Fruit fly (Drosophila melanogaster) whole organism, larva: Measurements from ENCODE around the gene CG14377.

Experiments
- noc ChIP-seq: fragments of 200-800 bp; sonication (Bioruptor generic); optimal IDR thresholded peaks from 3 replicates; lab custom pipeline; 2019; ENCODE audit warnings: missing biosample characterization, mild to moderate bottlenecking, missing genetic modification characterization, moderate library complexity

The CG14377 gene

DNA sequence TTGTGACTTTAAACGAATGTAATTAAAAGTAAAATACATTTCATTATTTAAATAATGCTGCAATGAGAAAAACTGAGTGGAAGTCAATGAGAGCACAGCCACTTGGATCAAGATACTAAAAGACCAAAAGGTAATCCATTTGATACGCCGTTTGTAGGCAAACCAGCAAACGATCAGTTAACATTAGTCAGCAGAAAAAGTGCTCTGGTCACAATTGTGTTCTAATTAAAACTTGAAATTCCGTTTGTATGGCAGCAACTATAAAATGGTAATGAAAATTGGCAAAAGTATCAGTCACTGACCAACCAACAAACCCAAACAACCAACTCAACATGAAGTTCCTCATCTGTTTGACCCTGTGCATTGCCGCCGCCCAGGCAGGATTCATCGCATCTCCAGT, at the start of gene CG14377:
Gene CG14377 (plus strand): TSS at position 301 of the 400 bp plus-strand sequence.
- TF ChIP-seq noc (tag; lab: Kevin White, UChicago): no peak

DNA sequence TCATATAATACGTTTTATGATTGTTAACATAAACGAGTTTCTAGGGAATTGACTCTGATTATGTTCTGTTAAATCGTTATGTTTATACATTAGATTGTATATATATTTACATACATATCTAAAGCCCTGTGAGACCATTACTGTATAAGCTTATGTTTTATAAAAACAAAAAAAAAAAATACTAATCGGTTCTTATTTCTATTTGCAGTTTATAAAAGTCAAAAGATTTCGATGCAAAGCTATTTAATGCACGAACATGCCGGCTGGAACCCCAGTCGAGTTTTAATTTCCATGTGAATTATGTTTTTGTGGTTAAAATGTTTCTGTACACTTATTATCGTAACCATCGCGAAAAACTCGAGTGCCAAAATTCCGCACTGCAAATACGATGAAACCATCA, 44.3 kb upstream of the CG14377 start, which contains the start of gene mthl12:
Gene mthl12 (plus strand): TSS at position 301 of the 400 bp plus-strand sequence.
- TF ChIP-seq noc (tag; lab: Kevin White, UChicago): no peak

DNA sequence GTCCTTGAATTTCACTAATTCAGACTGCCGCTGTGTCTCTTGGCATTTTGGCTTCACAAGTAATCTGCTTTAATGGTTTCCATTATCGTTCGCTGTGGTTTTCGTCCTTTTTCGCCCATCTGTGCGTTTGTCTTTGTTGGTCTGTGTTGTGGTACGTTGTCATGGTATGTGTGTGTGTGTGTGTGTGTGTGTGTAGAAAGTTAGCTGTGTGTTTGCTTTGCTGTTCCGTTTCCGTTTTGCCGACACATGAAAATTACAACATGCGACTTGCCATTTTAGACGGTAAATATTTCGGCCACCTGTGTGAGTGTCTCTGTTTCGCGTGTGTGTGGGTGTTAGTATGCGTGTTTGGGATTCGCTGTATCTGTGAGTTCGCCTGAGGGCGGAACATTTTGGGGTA, 40.7 kb upstream of the CG14377 start:
- TF ChIP-seq noc (tag; lab: Kevin White, UChicago): no peak

DNA sequence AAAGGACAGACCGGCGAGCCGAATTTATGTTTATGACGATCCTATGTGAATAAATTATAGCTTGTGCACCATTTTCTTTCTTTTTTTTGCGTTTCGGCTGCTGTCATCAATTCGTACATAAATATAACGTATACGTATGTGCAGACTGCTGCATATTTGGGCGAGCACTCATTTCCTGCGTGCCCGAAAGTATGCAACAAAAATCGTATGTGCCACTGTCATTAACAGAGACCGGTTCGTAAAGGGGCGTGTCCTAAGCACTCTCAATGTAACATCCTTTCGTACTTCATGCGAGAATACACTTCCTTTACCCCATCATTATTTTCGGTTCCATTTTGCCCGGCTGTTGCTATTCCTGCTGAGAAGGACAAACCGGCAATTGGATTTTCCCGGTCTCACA, 37.5 kb upstream of the CG14377 start:
- no peak for TF ChIP-seq noc (tag; lab: Kevin White, UChicago)

DNA sequence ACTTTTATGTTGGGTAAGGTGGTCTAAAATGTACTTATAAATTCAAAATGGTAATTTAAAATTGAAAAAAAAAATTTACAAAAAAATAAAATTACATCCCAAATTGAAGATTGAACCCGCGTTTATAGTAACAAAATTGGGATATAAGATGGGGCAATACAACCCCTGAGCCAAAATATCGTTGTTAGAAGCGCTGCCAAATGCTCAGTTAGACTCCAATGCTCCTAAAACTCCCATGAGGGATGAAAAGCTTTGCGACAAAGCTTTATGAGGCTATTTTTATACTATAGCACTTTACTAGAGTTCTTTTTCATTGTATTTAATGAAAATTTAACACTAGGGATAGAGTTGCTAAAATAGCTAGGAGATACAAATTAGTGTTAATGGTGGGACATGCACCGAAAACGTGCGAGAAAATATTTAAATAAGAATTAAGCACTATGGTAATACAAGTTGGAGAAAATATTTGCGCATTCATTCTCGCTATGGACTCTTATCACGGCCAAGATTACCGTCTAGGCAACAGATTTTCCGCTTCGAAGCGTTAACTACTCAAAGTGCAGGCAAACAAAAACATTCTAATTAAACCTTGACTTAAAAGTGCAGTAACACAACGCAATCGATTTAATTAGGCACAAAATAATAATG, 34.2 kb upstream of the CG14377 start:
- TF ChIP-seq noc (tag; lab: Kevin White, UChicago): peak; percentile 24

DNA sequence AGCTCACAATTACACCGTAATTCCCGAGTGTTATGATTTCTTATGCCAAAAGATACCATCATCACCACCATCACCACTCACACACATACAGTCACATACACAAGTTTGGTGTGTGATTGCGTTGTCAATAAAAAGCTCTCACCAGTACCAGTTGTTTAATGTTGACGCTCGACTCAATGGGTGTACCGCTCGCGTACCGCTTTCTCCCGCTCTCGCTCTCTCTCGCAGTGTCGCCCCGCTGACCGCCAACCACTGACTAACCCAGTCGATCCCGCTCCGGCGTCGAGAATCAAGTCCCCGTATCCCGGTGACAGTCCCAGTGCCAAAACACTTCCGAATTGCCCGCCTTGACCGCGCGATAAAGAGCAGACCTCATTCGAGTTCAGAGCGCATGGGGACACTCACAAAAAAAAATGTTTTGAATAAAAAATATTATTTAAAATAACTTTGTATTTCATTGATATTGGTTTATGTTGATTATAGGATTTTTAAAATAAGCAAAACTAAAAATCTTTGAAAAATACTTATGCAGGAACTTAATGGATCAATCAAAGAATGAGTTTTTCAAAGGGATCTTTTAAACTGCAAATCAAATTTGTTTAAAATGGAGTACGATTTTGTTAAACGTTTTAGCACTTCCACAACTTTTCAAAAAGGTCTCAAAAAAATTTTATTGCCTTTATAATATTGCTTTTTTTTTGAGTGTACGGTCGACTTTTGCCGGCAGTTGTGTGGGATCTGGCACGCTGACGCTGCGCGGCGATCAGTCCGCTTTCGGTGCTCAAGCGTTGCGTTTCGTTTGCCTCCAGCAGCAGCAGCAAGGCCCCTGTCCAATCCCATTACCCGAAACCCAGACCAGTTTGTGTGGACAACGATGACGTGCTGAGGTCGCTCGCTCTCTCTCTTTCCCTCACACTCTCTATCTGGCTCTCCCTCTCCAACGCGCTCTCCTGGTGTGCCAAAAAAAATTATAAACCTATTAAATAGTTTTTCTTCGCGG, 33.2 kb upstream of the CG14377 start, which contains the start of gene Dic1:
Gene Dic1 (plus strand): TSS at position 764 of the 1,000 bp plus-strand sequence.
- TF ChIP-seq noc (tag; lab: Kevin White, UChicago): peak; percentile 99

DNA sequence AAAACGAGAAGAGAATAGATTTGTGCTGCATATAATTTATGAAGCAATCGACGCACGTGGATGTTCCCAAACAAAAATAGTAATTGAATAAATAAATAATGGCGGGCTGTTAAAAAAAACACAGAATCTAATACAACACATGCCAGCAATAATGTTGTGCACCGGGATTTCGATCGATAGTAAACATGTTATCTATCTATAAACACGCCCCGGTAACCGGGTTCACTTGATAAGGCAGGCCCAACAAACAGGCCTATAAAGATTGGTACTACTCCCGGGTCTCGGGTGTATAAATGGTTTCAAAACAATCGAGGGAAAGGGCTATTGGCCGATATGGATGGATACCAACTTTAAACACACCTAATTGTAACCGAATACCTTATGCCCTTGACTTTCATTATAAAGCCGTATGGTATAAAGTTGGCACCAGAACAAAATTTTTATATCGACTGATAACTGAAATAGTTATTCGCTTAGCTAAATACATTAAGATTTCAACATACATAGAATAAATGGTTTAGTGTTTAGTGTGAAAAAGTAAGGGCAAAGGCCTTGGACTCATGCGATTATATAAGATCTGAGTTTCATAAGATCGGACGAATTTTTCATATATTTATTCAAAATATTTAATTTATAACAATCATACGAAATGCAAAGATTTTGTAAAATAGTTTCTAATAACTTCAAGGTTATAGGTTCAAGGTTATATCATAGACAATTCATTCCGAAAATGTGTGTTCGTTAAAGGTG, 31.8 kb upstream of the CG14377 start:
- TF ChIP-seq noc (tag; lab: Kevin White, UChicago): no peak

DNA sequence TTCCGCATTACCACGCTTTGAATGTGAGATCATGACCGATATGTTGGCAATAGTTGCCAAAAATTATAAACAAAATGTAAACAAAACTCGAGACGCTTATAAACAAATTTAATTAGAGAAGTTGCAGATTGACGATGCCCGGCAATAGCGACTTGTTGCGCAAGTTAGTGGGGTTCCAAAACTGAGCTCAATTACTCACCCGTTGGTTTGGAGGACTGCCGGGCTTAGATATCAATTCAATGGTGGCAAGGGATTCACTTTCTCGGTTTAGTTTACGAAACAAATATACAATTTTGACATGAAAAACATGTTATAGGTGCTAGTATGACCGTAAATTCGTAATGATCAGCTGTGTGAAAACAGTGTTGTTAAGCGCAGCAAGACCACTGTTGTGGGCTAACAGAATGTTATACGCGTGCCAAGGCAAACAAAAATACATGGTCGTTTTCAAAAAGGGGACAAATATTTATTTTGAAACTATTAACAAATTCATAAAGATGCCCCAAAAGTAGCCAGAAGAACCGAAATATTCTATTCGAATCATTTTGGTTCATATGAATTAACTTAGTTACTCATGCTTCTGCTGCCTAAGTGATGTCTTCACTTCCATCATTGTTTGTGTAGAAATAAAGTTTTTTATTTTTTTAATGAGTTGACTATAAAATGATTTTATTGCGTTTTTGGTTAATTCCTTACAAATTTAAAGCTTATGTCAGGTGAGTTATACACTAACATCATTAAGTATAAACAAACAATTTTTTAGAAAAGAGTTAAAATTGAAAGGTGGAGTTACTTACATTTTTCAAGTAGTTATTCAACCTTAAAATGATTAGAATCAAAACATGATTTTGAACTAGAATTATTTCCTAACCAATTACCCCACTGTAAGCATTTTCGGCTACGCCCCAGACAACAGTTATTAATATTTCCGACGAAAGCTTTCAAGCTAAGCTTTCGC, 30.8 kb upstream of the CG14377 start, which contains the start of gene Elp6:
Gene Elp6 (minus strand): TSS at position 350 of the 958 bp plus-strand sequence.
- TF ChIP-seq noc (tag; lab: Kevin White, UChicago): peak; percentile 46

DNA sequence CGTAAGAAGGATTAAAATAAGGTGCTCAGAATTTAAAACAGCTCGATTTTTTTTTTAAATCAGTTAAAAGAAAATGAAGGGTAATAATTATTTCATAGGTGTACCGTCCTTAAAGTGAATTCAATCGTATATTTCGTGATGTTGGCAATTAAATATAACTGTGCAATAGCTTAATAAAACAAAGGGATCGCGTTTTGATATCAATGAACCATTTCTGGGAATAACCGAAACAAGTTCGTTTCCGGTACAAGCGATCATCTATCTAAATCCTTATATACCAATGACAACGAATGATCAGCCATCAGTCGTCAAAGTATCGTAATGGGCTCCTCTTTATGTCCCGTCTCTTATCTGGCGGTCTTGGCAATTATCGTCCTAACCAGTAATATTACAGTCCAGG, 28.3 kb upstream of the CG14377 start, which contains the start of gene CheA87a:
Gene CheA87a (plus strand): TSS at position 301 of the 400 bp plus-strand sequence.
- no peak for TF ChIP-seq noc (tag; lab: Kevin White, UChicago)

DNA sequence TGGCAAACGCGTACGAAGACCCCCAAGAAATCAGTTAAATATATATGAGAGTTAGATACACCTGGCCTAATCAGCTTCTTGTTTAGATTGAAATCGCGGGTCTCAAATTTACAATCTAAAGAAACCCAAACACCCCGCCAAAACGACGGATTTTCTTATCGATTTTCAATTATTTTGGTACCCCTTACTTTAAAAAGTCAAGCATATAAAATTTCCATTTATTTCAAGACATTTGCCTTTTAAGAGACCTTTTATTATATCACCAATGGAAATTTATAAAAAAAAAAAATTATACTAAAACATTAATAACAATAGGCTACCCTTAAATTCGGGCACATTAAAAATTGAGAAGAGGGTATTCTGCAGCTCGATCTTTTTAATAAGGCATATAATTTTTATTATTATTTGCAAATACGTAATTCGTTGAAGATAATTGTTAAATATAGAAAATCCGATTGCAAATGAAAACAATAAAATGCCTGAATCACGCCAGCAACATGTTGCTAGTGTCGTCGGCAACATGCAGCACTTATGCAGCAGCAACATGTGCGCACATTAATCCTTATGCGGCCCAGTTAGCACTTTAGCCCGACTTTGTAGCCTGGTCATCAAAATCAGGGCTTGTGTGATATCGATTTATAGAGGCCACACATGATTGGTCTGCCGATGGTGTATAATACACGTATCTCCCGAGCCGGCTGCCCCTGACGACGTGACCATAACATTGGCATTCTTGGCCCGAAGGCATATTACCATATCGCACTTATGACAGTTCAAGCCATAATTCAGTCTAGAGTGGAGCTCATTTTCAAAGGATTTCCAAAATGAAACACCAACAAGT, 25.6 kb upstream of the CG14377 start, which contains the start of the genes Lip3 and CG34309:
Gene Lip3 (minus strand): TSS at position 65 of the 841 bp plus-strand sequence.
Gene CG34309 (plus strand): TSS at position 791 of the 841 bp plus-strand sequence.
- peak; percentile 88 for TF ChIP-seq noc (tag; lab: Kevin White, UChicago)

DNA sequence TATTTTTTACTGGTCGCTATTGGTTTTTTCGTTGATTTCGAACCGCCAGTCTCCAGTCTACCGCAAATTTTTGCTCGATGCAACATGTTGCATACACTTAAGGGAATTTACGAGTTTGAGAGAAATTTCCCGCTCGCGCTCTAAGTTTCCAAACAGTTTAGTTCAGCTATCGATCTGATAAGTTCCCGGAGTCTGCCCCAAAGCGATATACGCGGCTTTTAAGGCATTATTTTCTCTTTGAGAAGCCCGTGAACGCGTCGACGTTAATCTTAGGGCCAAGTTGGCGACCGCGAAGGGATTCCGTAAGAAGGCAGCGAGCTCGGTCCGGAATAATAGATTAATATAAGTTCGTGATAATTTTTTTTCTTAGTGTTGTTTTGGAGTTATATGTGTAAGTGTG, 22.7 kb upstream of the CG14377 start:
- no peak for TF ChIP-seq noc (tag; lab: Kevin White, UChicago)

DNA sequence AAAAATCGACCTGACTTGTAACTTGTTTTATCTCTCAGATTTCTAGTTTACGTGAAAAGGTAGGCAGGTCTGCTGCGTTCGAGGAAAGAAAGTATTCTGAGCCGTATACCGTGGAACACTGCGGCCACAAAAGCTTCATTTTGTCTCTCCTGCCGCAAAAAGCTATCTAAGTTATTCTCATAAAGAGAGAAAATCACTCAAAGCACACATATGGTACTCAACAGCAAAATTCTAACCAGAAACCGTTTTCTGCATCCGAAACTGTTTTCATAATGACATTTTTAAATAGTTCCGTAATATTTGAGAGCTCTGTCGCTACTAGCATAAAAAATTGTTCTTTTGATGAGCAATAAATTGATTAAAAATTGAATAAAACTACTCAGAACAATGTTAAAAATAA, 18.0 kb upstream of the CG14377 start, which contains the start of the genes CG9813 and CG8870:
Gene CG9813 (minus strand): TSS at position 101 of the 400 bp plus-strand sequence.
Gene CG8870 (plus strand): TSS at position 168 of the 400 bp plus-strand sequence.
- TF ChIP-seq noc (tag; lab: Kevin White, UChicago): no peak
